Fruit fly (Drosophila melanogaster): Measurements from ENCODE around the gene Pgant8.

Gene Pgant8

dm6 chr3L:15683345-15683922 is at the start of gene Pgant8, which contains the start of gene CG7579:
TSS of gene Pgant8 (plus strand) at chr3L:15683872.
TSS of gene CG7579 (minus strand) at chr3L:15683445.
- TF ChIP-seq lola (GFP tag; optimal IDR thresholded peaks at IDR 0.05) (no peak), Hr83 (GFP tag; optimal IDR thresholded peaks at IDR 0.05; ENCODE audit: poor library complexity, severe bottlenecking) (no peak), rgr (GFP tag; optimal IDR thresholded peaks at IDR 0.05) (no peak), Vsx2 (GFP tag; optimal IDR thresholded peaks at IDR 0.05; ENCODE audit: partially characterized antibody) (no peak), Myc (optimal IDR thresholded peaks at IDR 0.05) (no peak), sage (GFP tag; optimal IDR thresholded peaks at IDR 0.05) (no peak), Sp1 (GFP tag; optimal IDR thresholded peaks at IDR 0.05) (no peak), sv (GFP tag; optimal IDR thresholded peaks at IDR 0.05) (no peak), foxo (GFP tag; optimal IDR thresholded peaks at IDR 0.05) (no peak), Rel (GFP tag; optimal IDR thresholded peaks at IDR 0.05) (no peak), Rel (tag; optimal IDR thresholded peaks at IDR 0.05) (no peak)

dm6 chr3L:15634368-15635075 is 49.1 kb upstream of the Pgant8 start:
- no peak for TF ChIP-seq Myc (optimal IDR thresholded peaks at IDR 0.05)
- no peak for TF ChIP-seq HLH106 (tag; optimal IDR thresholded peaks at IDR 0.05)
- no peak for TF ChIP-seq sage (GFP tag; optimal IDR thresholded peaks at IDR 0.05)

dm6 chr3L:15636359-15636758 is 47.3 kb upstream of the Pgant8 start:
- TF ChIP-seq HLH106 (tag; optimal IDR thresholded peaks at IDR 0.05): no peak
- peak; percentile 26 for TF ChIP-seq h (GFP tag; optimal IDR thresholded peaks at IDR 0.05)

- no peak for TF ChIP-seq N (GFP tag; optimal IDR thresholded peaks at IDR 0.05)
These were observed 46.7 kb upstream of the Pgant8 start for dm6 chr3L:15636978-15637377.

dm6 chr3L:15637618-15638017 is 46.1 kb upstream of the Pgant8 start:
- no peak for TF ChIP-seq N (GFP tag; optimal IDR thresholded peaks at IDR 0.05)
- no peak for TF ChIP-seq ey (GFP tag; optimal IDR thresholded peaks at IDR 0.05)
- TF ChIP-seq dsf (GFP tag; optimal IDR thresholded peaks at IDR 0.05; ENCODE audit: borderline replicate concordance): no peak
- TF ChIP-seq Jra (GFP tag; optimal IDR thresholded peaks at IDR 0.05): peak; percentile 11
- peak; percentile 92 for TF ChIP-seq Hr83 (GFP tag; optimal IDR thresholded peaks at IDR 0.05; ENCODE audit: poor library complexity, severe bottlenecking)
- TF ChIP-seq fru (GFP tag; optimal IDR thresholded peaks at IDR 0.05): peak; percentile 47
- TF ChIP-seq Sp1 (GFP tag; optimal IDR thresholded peaks at IDR 0.05): no peak
- TF ChIP-seq Hnf4 (GFP tag; optimal IDR thresholded peaks at IDR 0.05): peak; percentile 49
- peak; percentile 65 for TF ChIP-seq rgr (GFP tag; optimal IDR thresholded peaks at IDR 0.05)
- TF ChIP-seq lola (GFP tag; optimal IDR thresholded peaks at IDR 0.05): no peak
- peak; percentile 39 for TF ChIP-seq br (GFP tag; optimal IDR thresholded peaks at IDR 0.05)
- TF ChIP-seq dl (GFP tag; optimal IDR thresholded peaks at IDR 0.05; ENCODE audit: insufficient read depth in 1 of 2, partially characterized antibody in 2 of 2): no peak
- no peak for TF ChIP-seq HLH106 (tag; optimal IDR thresholded peaks at IDR 0.05)
- no peak for TF ChIP-seq Vsx2 (GFP tag; optimal IDR thresholded peaks at IDR 0.05; ENCODE audit: partially characterized antibody)
- peak; percentile 22 for TF ChIP-seq brk (GFP tag; optimal IDR thresholded peaks at IDR 0.05)
- no peak for TF ChIP-seq Rel (GFP tag; optimal IDR thresholded peaks at IDR 0.05)
- peak; percentile 42 for TF ChIP-seq Rel (tag; optimal IDR thresholded peaks at IDR 0.05)
- TF ChIP-seq pan (optimal IDR thresholded peaks at IDR 0.05): no peak
- no peak for TF ChIP-seq Hr78 (GFP tag; optimal IDR thresholded peaks at IDR 0.05)
- TF ChIP-seq jim (GFP tag; optimal IDR thresholded peaks at IDR 0.05): peak; percentile 11
- TF ChIP-seq dmrt93B (GFP tag; optimal IDR thresholded peaks at IDR 0.05): no peak
- TF ChIP-seq sage (GFP tag; optimal IDR thresholded peaks at IDR 0.05): no peak
- no peak for TF ChIP-seq psq (GFP tag; optimal IDR thresholded peaks at IDR 0.05)
- peak; percentile 48 for TF ChIP-seq OdsH (GFP tag; optimal IDR thresholded peaks at IDR 0.05)
- no peak for TF ChIP-seq CG9705 (GFP tag; optimal IDR thresholded peaks at IDR 0.05)
- peak in 1 of 2 experiments; percentile 21 for TF ChIP-seq foxo (GFP tag; optimal IDR thresholded peaks at IDR 0.05)
- no peak for TF ChIP-seq sv (GFP tag; optimal IDR thresholded peaks at IDR 0.05)
- no peak for TF ChIP-seq Mio (GFP tag; optimal IDR thresholded peaks at IDR 0.05)
- TF ChIP-seq tai (GFP tag; optimal IDR thresholded peaks at IDR 0.05): peak; percentile 35
- TF ChIP-seq Abd-B (GFP tag; optimal IDR thresholded peaks at IDR 0.05): no peak
- no peak for TF ChIP-seq Dif (GFP tag; optimal IDR thresholded peaks at IDR 0.05; ENCODE audit: partially characterized antibody)
- TF ChIP-seq CrebA (GFP tag; optimal IDR thresholded peaks at IDR 0.05; ENCODE audit: borderline replicate concordance): no peak
- TF ChIP-seq usp (GFP tag; optimal IDR thresholded peaks at IDR 0.05): no peak
- no peak for TF ChIP-seq GATAd (GFP tag; optimal IDR thresholded peaks at IDR 0.05)
- TF ChIP-seq woc (GFP tag; optimal IDR thresholded peaks at IDR 0.05): no peak
- TF ChIP-seq h (GFP tag; optimal IDR thresholded peaks at IDR 0.05): peak; percentile 76
- no peak for TF ChIP-seq CG32264 (GFP tag; optimal IDR thresholded peaks at IDR 0.05)
- TF ChIP-seq Myc (optimal IDR thresholded peaks at IDR 0.05): no peak
- TF ChIP-seq Dfd (GFP tag; optimal IDR thresholded peaks at IDR 0.05): no peak
